Worm (Caenorhabditis elegans): ENCODE results near the gene F10G7.9.

The F10G7.9 gene

ce11 chrII:4698266-4698771, 8.0 kb downstream of the F10G7.9 start, which contains the start of the genes rpn-5 and scc-1:
rpn-5 (minus strand) TSS chrII:4698427.
scc-1 (plus strand) TSS chrII:4698721.
- TF ChIP-seq mep-1 (tag; optimal IDR thresholded peaks at IDR 0.05) (peak; percentile 79), ceh-82 (tag; optimal IDR thresholded peaks at IDR 0.05) (peak in 2 of 3 experiments; percentile 59 to 81), mab-9 (GFP tag; IDR thresholded peaks at IDR 0.05) (no peak), swsn-7 (tag; optimal IDR thresholded peaks at IDR 0.05) (peak; percentile 66), zip-4 (GFP tag; optimal IDR thresholded peaks at IDR 0.05) (no peak), nhr-12 (tag; optimal IDR thresholded peaks at IDR 0.05) (no peak), nhr-19 (GFP tag; conservative IDR thresholded peaks at IDR 0.05) (peak; percentile 70), nhr-237 (tag; optimal IDR thresholded peaks at IDR 0.05) (no peak), lin-35 (GFP tag; optimal IDR thresholded peaks at IDR 0.05) (peak; percentile 92 to 97), fkh-8 (tag; optimal IDR thresholded peaks at IDR 0.05) (peak; percentile 12), zag-1 (tag; optimal IDR thresholded peaks at IDR 0.05) (no peak), unc-30 (tag; optimal IDR thresholded peaks at IDR 0.05) (no peak), nhr-47 (tag; optimal IDR thresholded peaks at IDR 0.05) (peak; percentile 75), unc-62 (GFP tag; optimal IDR thresholded peaks at IDR 0.05) (no peak), unc-86 (tag; optimal IDR thresholded peaks at IDR 0.05) (peak; percentile 45), dsc-1 (tag; optimal IDR thresholded peaks at IDR 0.05) (peak; percentile 58), nhr-28 (tag; optimal IDR thresholded peaks at IDR 0.05) (no peak), lsy-2 (tag; optimal IDR thresholded peaks at IDR 0.05) (peak; percentile 99 to 100), rnt-1 (tag; optimal IDR thresholded peaks at IDR 0.05) (peak; percentile 77), xbp-1 (tag; optimal IDR thresholded peaks at IDR 0.05) (peak; percentile 66), egl-27 (tag; optimal IDR thresholded peaks at IDR 0.05) (no peak), vab-15 (tag; optimal IDR thresholded peaks at IDR 0.05) (peak; percentile 62), skn-1 (tag; optimal IDR thresholded peaks at IDR 0.05) (peak; percentile 100), pax-3 (tag; optimal IDR thresholded peaks at IDR 0.05) (no peak), irx-1 (tag; optimal IDR thresholded peaks at IDR 0.05) (no peak), blmp-1 (tag; optimal IDR thresholded peaks at IDR 0.05) (peak; percentile 75), elt-2 (tag; optimal IDR thresholded peaks at IDR 0.05) (peak; percentile 32), tbx-2 (tag; optimal IDR thresholded peaks at IDR 0.05) (peak; percentile 67), alr-1 (tag; optimal IDR thresholded peaks at IDR 0.05; ENCODE audit: borderline replicate concordance) (no peak), snpc-4 (tag; optimal IDR thresholded peaks at IDR 0.05) (peak; percentile 24), nhr-85 (tag) (peak; percentile 31), snu-23 (GFP tag; optimal IDR thresholded peaks at IDR 0.05) (peak; percentile 77), nhr-71 (tag; optimal IDR thresholded peaks at IDR 0.05) (peak; percentile 81), pqm-1 (tag; optimal IDR thresholded peaks at IDR 0.05) (no peak), ceh-88 (GFP tag; IDR thresholded peaks at IDR 0.05) (peak; percentile 22; the same call in 1 of the 2 replicates), grh-1 (GFP tag; IDR thresholded peaks at IDR 0.05) (no peak), isw-1 (GFP tag; IDR thresholded peaks at IDR 0.05) (peak; percentile 77), hlh-17 (GFP tag; optimal IDR thresholded peaks at IDR 0.05; ENCODE audit: borderline replicate concordance) (no peak), fos-1 (tag; optimal IDR thresholded peaks at IDR 0.05) (peak; percentile 51), C34B4.2 (tag; optimal IDR thresholded peaks at IDR 0.05) (no peak), ztf-4 (tag; optimal IDR thresholded peaks at IDR 0.05) (peak; percentile 17), unc-98 (GFP tag; IDR thresholded peaks at IDR 0.05) (no peak), nhr-76 (tag; optimal IDR thresholded peaks at IDR 0.05) (no peak), hpl-2 (GFP tag; optimal IDR thresholded peaks at IDR 0.05) (no peak), nhr-20 (tag; optimal IDR thresholded peaks at IDR 0.05) (peak; percentile 72), ama-1 (optimal IDR thresholded peaks at IDR 0.05) (no peak), ces-1 (GFP tag; optimal IDR thresholded peaks at IDR 0.05) (no peak), dpl-1 (GFP tag; optimal IDR thresholded peaks at IDR 0.05) (peak; percentile 91 to 95 (median 91)), sptf-1 (tag; optimal IDR thresholded peaks at IDR 0.05) (no peak), mdl-1 (tag; optimal IDR thresholded peaks at IDR 0.05) (peak in 1 of 2 experiments; percentile 49), unc-130 (tag; optimal IDR thresholded peaks at IDR 0.05) (peak; percentile 84), efl-1 (optimal IDR thresholded peaks at IDR 0.05) (peak; percentile 93 to 96), efl-1 (GFP tag; optimal IDR thresholded peaks at IDR 0.05 in 1 of 2) (peak; percentile 94 to 99), ztf-11 (tag; optimal IDR thresholded peaks at IDR 0.05) (peak in 1 of 2 experiments; percentile 15)
